Worm (Caenorhabditis elegans) whole organism, L3 larva: ENCODE data around the gene daf-36.

Source experiments
- R02D3.7 ChIP-seq: fragments of 150-350 bp; optimal IDR thresholded peaks from 2 replicates; lab custom pipeline; 2014; ENCODE audit warnings: missing biosample characterization, missing genetic modification characterization
- ZK546.5 ChIP-seq: sonication (generic microtip); optimal IDR thresholded peaks from 2 replicates; lab custom pipeline; 2017; ENCODE audit warnings: missing biosample characterization, missing genetic modification characterization
- aly-2 ChIP-seq: fragments of 150-350 bp; optimal IDR thresholded peaks from 2 replicates; lab custom pipeline; 2014; ENCODE audit warnings: missing biosample characterization, missing genetic modification characterization
- ama-1 ChIP-seq: fragments of 150-350 bp; optimal IDR thresholded peaks from 2 replicates; lab custom pipeline; 2018
- ceh-16 ChIP-seq: sonication (generic microtip); optimal IDR thresholded peaks from 2 replicates; lab custom pipeline; 2017; ENCODE audit warnings: missing biosample characterization, missing genetic modification characterization
- ceh-28 ChIP-seq: fragments of 150-350 bp; optimal IDR thresholded peaks from 2 replicates; lab custom pipeline; 2014; ENCODE audit warnings: missing biosample characterization, missing genetic modification reagents, missing genetic modification characterization
- ceh-82 ChIP-seq: fragments of 150-350 bp; optimal IDR thresholded peaks from 2 replicates; lab custom pipeline; 2014; ENCODE audit warnings: missing biosample characterization, missing genetic modification characterization
- ceh-9 ChIP-seq: sonication (generic microtip); optimal IDR thresholded peaks from 2 replicates; lab custom pipeline; 2018; ENCODE audit warnings: missing biosample characterization, missing genetic modification characterization
- daf-12 ChIP-seq: fragments of 150-350 bp; optimal IDR thresholded peaks from 2 replicates; lab custom pipeline; 2014; ENCODE audit warnings: missing biosample characterization, missing genetic modification reagents, missing genetic modification characterization
- egl-27 ChIP-seq: sonication (generic microtip); optimal IDR thresholded peaks from 4 replicates; lab custom pipeline; 2017; ENCODE audit warnings: missing biosample characterization, missing genetic modification reagents, missing genetic modification characterization
- egl-5 ChIP-seq: fragments of 150-350 bp; optimal IDR thresholded peaks from 2 replicates; lab custom pipeline; 2017; ENCODE audit warnings: missing biosample characterization, missing genetic modification reagents, missing genetic modification characterization, inconsistent platforms
- elt-1 ChIP-seq: fragments of 150-350 bp; optimal IDR thresholded peaks from 2 replicates; lab custom pipeline; 2014; ENCODE audit warnings: missing biosample characterization, missing genetic modification characterization
- elt-2 ChIP-seq: sonication (generic microtip); optimal IDR thresholded peaks from 2 replicates; lab custom pipeline; 2016; ENCODE audit warnings: missing genetic modification reagents, mild to moderate bottlenecking, missing genetic modification characterization, missing compliant biosample characterization
- eor-1 ChIP-seq, 2 experiments: fragments of 150-350 bp; optimal IDR thresholded peaks; 2 replicates each; lab custom pipeline; 2014 to 2018; ENCODE audit warnings: missing biosample characterization in 2 of 2, missing genetic modification characterization in 2 of 2
- fkh-10 ChIP-seq: sonication (generic microtip); optimal IDR thresholded peaks from 2 replicates; lab custom pipeline; 2017; ENCODE audit warnings: missing biosample characterization, missing genetic modification reagents, missing genetic modification characterization
- fkh-2 ChIP-seq: fragments of 150-350 bp; optimal IDR thresholded peaks from 2 replicates; lab custom pipeline; 2014; ENCODE audit warnings: missing biosample characterization, missing genetic modification reagents, missing genetic modification characterization
- hmg-11 ChIP-seq: sonication (generic microtip); optimal IDR thresholded peaks from 2 replicates; lab custom pipeline; 2016; ENCODE audit warnings: missing genetic modification characterization, missing compliant biosample characterization
- jun-1 ChIP-seq: fragments of 150-350 bp; optimal IDR thresholded peaks from 2 replicates; lab custom pipeline; 2014; ENCODE audit warnings: missing biosample characterization, missing genetic modification reagents, missing genetic modification characterization
- lin-15B ChIP-seq: fragments of 150-350 bp; optimal IDR thresholded peaks from 2 replicates; lab custom pipeline; 2014; ENCODE audit warnings: missing biosample characterization, missing genetic modification characterization
- lsy-12 ChIP-seq: sonication (generic microtip); optimal IDR thresholded peaks from 2 replicates; lab custom pipeline; 2016; ENCODE audit warnings: mild to moderate bottlenecking, missing genetic modification characterization, missing compliant biosample characterization
- mdl-1 ChIP-seq: fragments of 150-350 bp; optimal IDR thresholded peaks from 2 replicates; lab custom pipeline; 2014; ENCODE audit warnings: missing biosample characterization, missing genetic modification characterization
- mml-1 ChIP-seq: fragments of 150-350 bp; sonication (generic microtip); optimal IDR thresholded peaks from 3 replicates; lab custom pipeline; 2014; ENCODE audit warnings: missing biosample characterization, missing genetic modification characterization
- nfya-1 ChIP-seq: sonication (generic microtip); optimal IDR thresholded peaks from 2 replicates; lab custom pipeline; 2017; ENCODE audit warnings: missing genetic modification characterization, mild to moderate bottlenecking, missing compliant biosample characterization, antibody characterized with exemption, moderate library complexity; ENCODE audit not compliant: insufficient read depth
- nhr-11 ChIP-seq: fragments of 150-350 bp; optimal IDR thresholded peaks from 2 replicates; lab custom pipeline; 2014; ENCODE audit warnings: missing biosample characterization, missing genetic modification characterization
- nhr-237 ChIP-seq: fragments of 150-350 bp; optimal IDR thresholded peaks from 2 replicates; lab custom pipeline; 2014; ENCODE audit warnings: missing biosample characterization, missing genetic modification characterization
- nhr-28 ChIP-seq: fragments of 150-350 bp; optimal IDR thresholded peaks from 2 replicates; lab custom pipeline; 2014; ENCODE audit warnings: missing biosample characterization, missing genetic modification characterization
- nhr-43 ChIP-seq: sonication (generic microtip); optimal IDR thresholded peaks from 2 replicates; lab custom pipeline; 2016; ENCODE audit warnings: mild to moderate bottlenecking, missing genetic modification characterization, missing compliant biosample characterization; ENCODE audit not compliant: poor library complexity, severe bottlenecking
- nhr-67 ChIP-seq: fragments of 150-350 bp; optimal IDR thresholded peaks from 2 replicates; lab custom pipeline; 2014; ENCODE audit warnings: missing biosample characterization, missing genetic modification characterization
- nhr-76 ChIP-seq: fragments of 150-350 bp; sonication (generic microtip); optimal IDR thresholded peaks from 5 replicates; lab custom pipeline; 2014; ENCODE audit warnings: missing biosample characterization, missing genetic modification characterization
- pha-4 ChIP-seq: fragments of 150-350 bp; optimal IDR thresholded peaks from 2 replicates; lab custom pipeline; 2014; ENCODE audit warnings: missing biosample characterization, missing genetic modification reagents, missing genetic modification characterization
- pqm-1 ChIP-seq: fragments of 150-350 bp; optimal IDR thresholded peaks from 2 replicates; lab custom pipeline; 2017; ENCODE audit warnings: missing biosample characterization, missing genetic modification characterization, inconsistent platforms
- sea-2 ChIP-seq: fragments of 150-350 bp; sonication (generic microtip); optimal IDR thresholded peaks from 4 replicates; lab custom pipeline; 2014; ENCODE audit warnings: missing biosample characterization, missing genetic modification reagents, missing genetic modification characterization
- skn-1 ChIP-seq: fragments of 150-350 bp; optimal IDR thresholded peaks from 2 replicates; lab custom pipeline; 2014; ENCODE audit warnings: missing biosample characterization, missing genetic modification characterization
- snpc-4 ChIP-seq: fragments of 150-350 bp; optimal IDR thresholded peaks from 2 replicates; lab custom pipeline; 2014; ENCODE audit warnings: missing biosample characterization, missing genetic modification characterization
- tbx-2 ChIP-seq: sonication (generic microtip); optimal IDR thresholded peaks from 2 replicates; lab custom pipeline; 2016; ENCODE audit warnings: mild to moderate bottlenecking, missing genetic modification characterization, missing compliant biosample characterization
- unc-62 ChIP-seq: fragments of 150-350 bp; sonication (generic microtip); optimal IDR thresholded peaks from 4 replicates; lab custom pipeline; 2014; ENCODE audit warnings: missing biosample characterization, missing genetic modification reagents, missing genetic modification characterization
- zag-1 ChIP-seq: fragments of 150-350 bp; optimal IDR thresholded peaks from 2 replicates; lab custom pipeline; 2014; ENCODE audit warnings: missing biosample characterization, missing genetic modification characterization
- ztf-11 ChIP-seq: fragments of 150-350 bp; optimal IDR thresholded peaks from 2 replicates; lab custom pipeline; 2014; ENCODE audit warnings: missing biosample characterization, missing genetic modification characterization
- ztf-4 ChIP-seq: fragments of 150-350 bp; optimal IDR thresholded peaks from 2 replicates; lab custom pipeline; 2014; ENCODE audit warnings: missing biosample characterization, missing genetic modification characterization

daf-36 gene

DNA sequence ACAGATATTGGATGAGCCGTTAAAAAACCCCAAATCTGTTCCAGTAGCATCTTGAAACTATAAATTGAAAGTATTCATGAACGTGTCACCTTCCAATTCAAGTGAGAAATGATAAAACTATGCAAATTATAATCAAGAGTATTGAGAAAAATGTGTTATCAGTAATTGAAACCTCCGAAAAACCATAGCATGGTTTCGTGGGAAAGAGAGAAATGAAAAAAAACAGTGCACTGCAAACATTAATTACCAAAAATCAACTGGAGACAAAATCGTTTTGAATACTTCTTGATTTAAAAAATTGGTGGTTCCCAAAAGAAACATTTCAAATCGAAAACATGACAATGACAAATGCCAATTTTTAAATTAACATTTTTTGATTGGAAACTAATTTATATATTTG, at the start of gene daf-36:
TSS of gene daf-36 (minus strand) at position 101 of the 400 bp plus-strand sequence.
- TF ChIP-seq egl-5: no peak
- TF ChIP-seq elt-2: peak; percentile 28

DNA sequence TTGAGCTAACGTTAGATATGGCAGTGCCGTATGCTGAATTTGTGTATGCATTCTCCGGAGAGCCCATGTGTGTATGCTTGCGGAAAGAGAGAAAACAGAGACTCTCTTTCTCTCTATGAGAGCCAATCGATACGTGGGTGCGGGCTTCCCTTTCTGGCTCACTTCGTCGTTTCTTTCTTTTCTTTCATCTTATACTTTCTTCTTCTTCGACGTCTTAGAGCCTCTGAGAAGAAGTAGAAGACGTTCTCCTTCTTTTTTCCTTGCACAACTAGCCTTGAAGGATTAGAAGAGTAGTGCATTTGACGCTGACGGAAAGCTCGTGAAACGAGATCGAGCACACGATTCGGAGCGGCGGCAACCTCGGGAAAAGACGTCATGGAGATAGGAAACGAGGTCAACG, 48.3 kb upstream of the daf-36 start:
- TF ChIP-seq tbx-2 (no peak), snpc-4 (tag; lab: Kevin White, UChicago) (peak; percentile 55), jun-1 (tag; lab: Kevin White, UChicago) (no peak), nhr-28 (no peak), ceh-82 (no peak), ztf-11 (tag; lab: Kevin White, UChicago) (no peak), mml-1 (no peak), nhr-11 (tag; lab: Kevin White, UChicago) (peak; percentile 46), elt-1 (tag; lab: Kevin White, UChicago) (peak; percentile 67), nhr-43 (tag; lab: Kevin White, UChicago) (no peak), ceh-16 (tag; lab: Kevin White, UChicago) (no peak), ceh-9 (tag; lab: Kevin White, UChicago) (no peak), R02D3.7 (tag; lab: Kevin White, UChicago) (no peak), skn-1 (tag; lab: Kevin White, UChicago) (no peak), unc-62 (peak; percentile 81), aly-2 (no peak), nhr-237 (tag; lab: Kevin White, UChicago) (no peak), sea-2 (GFP tag; lab: Kevin White, UChicago) (peak; percentile 64), hmg-11 (peak; percentile 76), egl-27 (tag; lab: Kevin White, UChicago) (no peak), ceh-28 (tag; lab: Kevin White, UChicago) (peak; percentile 56), fkh-10 (GFP tag; lab: Kevin White, UChicago) (peak; percentile 85), nfya-1 (tag; lab: Kevin White, UChicago) (peak; percentile 77), daf-12 (tag; lab: Kevin White, UChicago) (no peak)

DNA sequence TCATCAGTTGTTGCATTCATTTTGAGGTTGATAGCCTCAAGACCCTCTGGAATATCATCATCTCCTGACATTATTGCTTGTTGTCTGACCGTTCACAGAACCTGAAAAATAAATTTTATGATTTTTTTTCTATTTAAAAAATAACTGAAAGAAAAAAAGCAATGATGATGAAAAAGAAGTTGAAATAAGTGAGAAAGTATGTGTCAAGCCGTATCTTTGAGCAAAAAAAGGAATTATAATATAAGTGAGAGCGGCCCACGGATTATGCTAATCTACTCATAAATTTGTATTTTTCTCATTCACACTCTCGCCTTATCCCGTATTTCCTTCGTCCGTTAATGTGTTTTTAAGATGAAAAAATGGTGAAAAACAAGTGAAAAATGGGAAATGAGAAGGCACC, 44.7 kb upstream of the daf-36 start, which contains the start of gene ric-4:
TSS of gene ric-4 (minus strand) at position 101 of the 400 bp plus-strand sequence.
- TF ChIP-seq egl-5: no peak
- no peak for TF ChIP-seq sea-2 (GFP tag; lab: Kevin White, UChicago)
- TF ChIP-seq eor-1 (tag; optimal IDR thresholded peaks at IDR 0.05; lab: Kevin White, UChicago): no peak
- TF ChIP-seq hmg-11: no peak
- TF ChIP-seq, all 47 proteins: peak for 0

DNA sequence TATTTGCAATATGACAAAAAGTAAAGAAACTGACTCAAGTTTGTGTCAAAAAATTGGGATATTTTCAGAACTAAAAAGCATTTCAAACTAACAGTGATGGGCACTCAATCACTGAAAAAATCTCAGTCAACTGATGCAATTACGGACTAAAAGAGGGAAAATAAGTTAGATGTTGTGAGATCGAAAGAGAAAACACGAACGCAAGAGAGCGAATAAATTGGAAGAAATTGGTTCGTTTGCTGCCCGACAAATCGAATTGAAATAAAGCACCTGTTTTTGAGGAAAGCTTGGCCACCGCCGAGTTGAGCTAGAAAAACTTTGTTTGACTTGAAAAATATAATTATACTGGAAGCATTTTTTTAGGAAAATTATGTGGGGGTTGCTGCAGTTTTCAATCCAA, 40.5 kb upstream of the daf-36 start:
- no peak for TF ChIP-seq lsy-12 (tag; lab: Kevin White, UChicago)
- no peak for TF ChIP-seq mdl-1
- TF ChIP-seq nhr-11 (tag; lab: Kevin White, UChicago): no peak
- TF ChIP-seq zag-1 (tag; lab: Kevin White, UChicago): no peak
- no peak for TF ChIP-seq nfya-1 (tag; lab: Kevin White, UChicago)
- no peak for TF ChIP-seq fkh-2 (tag; lab: Kevin White, UChicago)
- TF ChIP-seq nhr-76 (tag; lab: Kevin White, UChicago): no peak
- TF ChIP-seq pha-4 (tag; lab: Kevin White, UChicago): no peak
- no peak for TF ChIP-seq ztf-11 (tag; lab: Kevin White, UChicago)
- no peak for TF ChIP-seq mml-1
- TF ChIP-seq lin-15B (tag; lab: Kevin White, UChicago): no peak
- no peak for TF ChIP-seq nhr-67
- no peak for TF ChIP-seq ztf-4 (tag; lab: Kevin White, UChicago)
- no peak for TF ChIP-seq eor-1 (tag; optimal IDR thresholded peaks at IDR 0.05; lab: Kevin White, UChicago)
- no peak for TF ChIP-seq ZK546.5 (tag; lab: Kevin White, UChicago)
- no peak for TF ChIP-seq pqm-1 (tag; lab: Kevin White, UChicago)
- no peak for TF ChIP-seq ama-1 (lab: Kevin White, UChicago)
- TF ChIP-seq, all 47 proteins: peak for 0
